Worm (Caenorhabditis elegans) whole organism, young adult: Measurements from ENCODE around the gene nspg-5.

Experiments
- B0019.2 ChIP-seq: fragments of 200-800 bp; sonication (Bioruptor generic); conservative IDR thresholded peaks from 2 replicates; pipeline ENCODE4 v1.3.6; 2022; ENCODE audit warnings: missing genetic modification reagents, missing genetic modification characterization, missing compliant biosample characterization
- B0261.1 ChIP-seq: sonication (generic microtip); optimal IDR thresholded peaks from 2 replicates; lab custom pipeline; 2016; ENCODE audit warnings: mild to moderate bottlenecking, missing genetic modification characterization, moderate library complexity, missing compliant biosample characterization
- B0336.3 ChIP-seq: fragments of 200-800 bp; sonication (Bioruptor generic); IDR thresholded peaks from 2 replicates; pipeline ENCODE4 v1.3.6; 2022; ENCODE audit warnings: missing genetic modification characterization, missing compliant biosample characterization
- F10E7.11 ChIP-seq: sonication (generic microtip); optimal IDR thresholded peaks from 2 replicates; lab custom pipeline; 2017; ENCODE audit warnings: mild to moderate bottlenecking, missing genetic modification characterization, moderate library complexity, missing compliant biosample characterization
- F33H1.4 ChIP-seq: fragments of 200-800 bp; sonication (Bioruptor generic); IDR thresholded peaks from 2 replicates; pipeline ENCODE4 v1.3.6; 2022; ENCODE audit warnings: missing genetic modification reagents, missing genetic modification characterization, missing compliant biosample characterization
- Y95B8A.8 ChIP-seq: fragments of 200-800 bp; sonication (Bioruptor generic); IDR thresholded peaks from 2 replicates; pipeline ENCODE4 v1.3.6; 2022; ENCODE audit warnings: missing genetic modification reagents, missing genetic modification characterization, missing compliant biosample characterization
- akir-1 ChIP-seq: fragments of 200-800 bp; sonication (Bioruptor generic); optimal IDR thresholded peaks from 2 replicates; lab custom pipeline; 2018; ENCODE audit warnings: mild to moderate bottlenecking, missing genetic modification characterization, moderate library complexity, missing compliant biosample characterization
- bed-1 ChIP-seq: fragments of 200-800 bp; sonication (Bioruptor generic); IDR thresholded peaks from 2 replicates; pipeline ENCODE4 v1.3.6; 2022; ENCODE audit warnings: missing genetic modification reagents, missing genetic modification characterization, missing compliant biosample characterization
- bed-2 ChIP-seq: fragments of 200-800 bp; sonication (Bioruptor generic); IDR thresholded peaks from 2 replicates; pipeline ENCODE4 v1.3.6; 2022; ENCODE audit warnings: missing genetic modification reagents, missing genetic modification characterization, missing compliant biosample characterization
- cebp-1 ChIP-seq, 2 experiments: fragments of 200-800 bp in 1 of 2; sonication (Bioruptor generic) in 1 of 2; sonication (generic microtip) in 1 of 2; IDR thresholded peaks in 1 of 2; optimal IDR thresholded peaks in 1 of 2; 2 replicates each; pipeline versions ENCODE4 v1.3.6 to Lab custom; 2017 to 2022; ENCODE audit warnings: missing compliant biosample characterization in 2 of 2, missing genetic modification characterization in 2 of 2, mild to moderate bottlenecking in 1 of 2, missing genetic modification reagents in 1 of 2, moderate library complexity in 1 of 2
- ceh-27 ChIP-seq: fragments of 200-800 bp; sonication (Bioruptor generic); optimal IDR thresholded peaks from 2 replicates; lab custom pipeline; 2018; ENCODE audit warnings: mild to moderate bottlenecking, missing genetic modification characterization, moderate library complexity, missing compliant biosample characterization
- dox-1 ChIP-seq: fragments of 200-800 bp; sonication (Bioruptor generic); IDR thresholded peaks from 2 replicates; pipeline ENCODE4 v1.3.6; 2022; ENCODE audit warnings: missing genetic modification reagents, missing genetic modification characterization, missing compliant biosample characterization
- egl-44 ChIP-seq: fragments of 200-800 bp; sonication (Bioruptor generic); IDR thresholded peaks from 2 replicates; pipeline ENCODE4 v1.3.6; 2022; ENCODE audit warnings: missing genetic modification reagents, missing genetic modification characterization, missing compliant biosample characterization
- ekl-4 ChIP-seq: fragments of 200-800 bp; sonication (Bioruptor generic); IDR thresholded peaks from 2 replicates; pipeline ENCODE4 v1.3.6; 2022; ENCODE audit warnings: missing genetic modification reagents, missing genetic modification characterization, missing compliant biosample characterization
- ets-4 ChIP-seq: fragments of 200-800 bp; sonication (Bioruptor generic); optimal IDR thresholded peaks from 2 replicates; lab custom pipeline; 2018; ENCODE audit warnings: mild to moderate bottlenecking, missing genetic modification characterization, missing compliant biosample characterization
- gei-17 ChIP-seq: fragments of 200-800 bp; sonication (Bioruptor generic); optimal IDR thresholded peaks from 2 replicates; lab custom pipeline; 2018; ENCODE audit warnings: mild to moderate bottlenecking, missing genetic modification characterization, missing compliant biosample characterization
- him-1 ChIP-seq: sonication (generic microtip); optimal IDR thresholded peaks from 2 replicates; lab custom pipeline; 2016; ENCODE audit warnings: missing genotype, missing genetic modification reagents, missing genetic modification characterization, missing compliant biosample characterization
- hlh-26 ChIP-seq: fragments of 200-800 bp; sonication (Bioruptor generic); conservative IDR thresholded peaks from 2 replicates; pipeline ENCODE4 v1.3.6; 2022; ENCODE audit warnings: missing genetic modification reagents, missing genetic modification characterization, missing compliant biosample characterization
- hmg-1.2 ChIP-seq: fragments of 200-800 bp; sonication (Bioruptor generic); IDR thresholded peaks from 2 replicates; pipeline ENCODE4 v1.3.6; 2022; ENCODE audit warnings: missing genetic modification reagents, missing genetic modification characterization, missing compliant biosample characterization
- hrde-1 ChIP-seq: sonication (generic microtip); optimal IDR thresholded peaks from 2 replicates; lab custom pipeline; 2016; ENCODE audit warnings: missing genetic modification characterization, mild to moderate bottlenecking, missing compliant biosample characterization, moderate library complexity, missing genotype, missing genetic modification reagents, borderline replicate concordance
- lin-26 ChIP-seq: fragments of 200-800 bp; sonication (Bioruptor generic); IDR thresholded peaks from 2 replicates; pipeline ENCODE4 v1.3.6; 2022; ENCODE audit warnings: missing genetic modification reagents, missing genetic modification characterization, missing compliant biosample characterization
- lin-35 ChIP-seq, 3 experiments: fragments of 150-350 bp in 2 of 3; sonication (generic microtip) in 1 of 3; optimal IDR thresholded peaks; 2 replicates each; lab custom pipeline; 2014 to 2018; ENCODE audit warnings: missing biosample characterization in 3 of 3, missing genetic modification characterization in 3 of 3, missing genetic modification reagents in 3 of 3
- lin-40 ChIP-seq: sonication (generic microtip); optimal IDR thresholded peaks from 2 replicates; lab custom pipeline; 2016; ENCODE audit warnings: missing genetic modification characterization, mild to moderate bottlenecking, missing compliant biosample characterization, missing genotype, missing genetic modification reagents
- lsl-1 ChIP-seq: fragments of 200-800 bp; sonication (Bioruptor generic); optimal IDR thresholded peaks from 2 replicates; lab custom pipeline; 2018; ENCODE audit warnings: mild to moderate bottlenecking, missing genetic modification characterization, moderate library complexity, missing compliant biosample characterization
- madf-3 ChIP-seq: fragments of 200-800 bp; sonication (Bioruptor generic); IDR thresholded peaks from 2 replicates; pipeline ENCODE4 v1.3.6; 2022; ENCODE audit warnings: missing genetic modification reagents, missing genetic modification characterization, missing compliant biosample characterization
- madf-8 ChIP-seq: fragments of 200-800 bp; sonication (Bioruptor generic); conservative IDR thresholded peaks from 2 replicates; pipeline ENCODE4 v1.3.6; 2022; ENCODE audit warnings: missing genetic modification reagents, missing genetic modification characterization, missing compliant biosample characterization
- nfya-1 ChIP-seq: sonication (generic microtip); optimal IDR thresholded peaks from 2 replicates; lab custom pipeline; 2017; ENCODE audit warnings: antibody characterized with exemption, missing compliant biosample characterization, missing genetic modification characterization, borderline replicate concordance; ENCODE audit not compliant: insufficient read depth
- nfya-2 ChIP-seq: fragments of 200-800 bp; sonication (Bioruptor generic); IDR thresholded peaks from 2 replicates; pipeline ENCODE4 v1.3.6; 2022; ENCODE audit warnings: missing genetic modification reagents, missing genetic modification characterization, missing compliant biosample characterization
- nhr-80 ChIP-seq: sonication (generic microtip); optimal IDR thresholded peaks from 2 replicates; lab custom pipeline; 2016; ENCODE audit warnings: missing genetic modification characterization, missing compliant biosample characterization
- rpc-1 ChIP-seq, 2 experiments: fragments of 150-350 bp in 1 of 2; sonication (generic microtip) in 1 of 2; optimal IDR thresholded peaks; 2 replicates each; lab custom pipeline; 2014 to 2018; ENCODE audit warnings: missing biosample characterization in 1 of 2, missing genetic modification characterization in 1 of 2, missing genetic modification reagents in 1 of 2, missing genotype in 1 of 2
- sdz-38 ChIP-seq: sonication (generic microtip); optimal IDR thresholded peaks from 2 replicates; lab custom pipeline; 2016; ENCODE audit warnings: missing genotype, missing genetic modification characterization, missing compliant biosample characterization
- snpc-1.1 ChIP-seq: sonication (generic microtip); optimal IDR thresholded peaks from 2 replicates; lab custom pipeline; 2017; ENCODE audit warnings: missing genetic modification characterization, mild to moderate bottlenecking, missing compliant biosample characterization, antibody characterized with exemption, moderate library complexity, missing genotype, missing genetic modification reagents; ENCODE audit not compliant: insufficient read depth
- snpc-3.4 ChIP-seq: sonication (generic microtip); optimal IDR thresholded peaks from 2 replicates; lab custom pipeline; 2017; ENCODE audit warnings: missing genetic modification characterization, mild to moderate bottlenecking, missing compliant biosample characterization, antibody characterized with exemption, moderate library complexity, missing genotype, missing genetic modification reagents
- somi-1 ChIP-seq: fragments of 200-800 bp; sonication (Bioruptor generic); optimal IDR thresholded peaks from 2 replicates; lab custom pipeline; 2018; ENCODE audit warnings: mild to moderate bottlenecking, missing genetic modification characterization, missing compliant biosample characterization
- ztf-22 ChIP-seq: fragments of 200-800 bp; sonication (Bioruptor generic); optimal IDR thresholded peaks from 2 replicates; lab custom pipeline; 2018; ENCODE audit warnings: mild to moderate bottlenecking, missing genetic modification characterization, moderate library complexity, missing compliant biosample characterization

Gene nspg-5

ce11 chrX:2996976-2997399 lies 15.2 kb downstream of the nspg-5 start (continued):
- TF ChIP-seq somi-1 (peak; percentile 98), nfya-2 (GFP tag; lab: Robert Waterston, UW) (no peak), nhr-80 (tag; lab: Kevin White, UChicago) (peak; percentile 90), lsl-1 (GFP tag; lab: Kevin White, UChicago) (no peak), Y95B8A.8 (0 out of 2 replicates have a peak, but pooled peaks have one; percentile 55), F33H1.4 (no peak), akir-1 (GFP tag; lab: Kevin White, UChicago) (peak; percentile 68), bed-2 (GFP tag; lab: Robert Waterston, UW) (0 out of 2 replicates have a peak, but pooled peaks have one; percentile 41), cebp-1 (GFP tag; IDR thresholded peaks at IDR 0.05; lab: Robert Waterston, UW) (peak; percentile 64; the same call in 1 of the 2 replicates), cebp-1 (tag; optimal IDR thresholded peaks at IDR 0.05; lab: Kevin White, UChicago) (peak; percentile 97), F10E7.11 (tag; lab: Kevin White, UChicago) (peak; percentile 90), snpc-3.4 (tag; lab: Kevin White, UChicago) (peak; percentile 65), lin-26 (peak; percentile 84), madf-8 (GFP tag; lab: Robert Waterston, UW) (no peak; the same call in 1 of the 2 replicates), hrde-1 (tag; lab: Kevin White, UChicago) (peak; percentile 39), madf-3 (GFP tag; lab: Robert Waterston, UW) (peak; percentile 73), ceh-27 (GFP tag; lab: Kevin White, UChicago) (peak; percentile 97), ztf-22 (GFP tag; lab: Kevin White, UChicago) (peak; percentile 75), gei-17 (GFP tag; lab: Kevin White, UChicago) (peak; percentile 97), ets-4 (peak; percentile 81), lin-40 (tag; lab: Kevin White, UChicago) (peak; percentile 100), ekl-4 (GFP tag; lab: Robert Waterston, UW) (peak; percentile 92), hmg-1.2 (peak; percentile 86), snpc-1.1 (peak; percentile 34), egl-44 (peak; percentile 93), B0019.2 (GFP tag; lab: Robert Waterston, UW) (no peak), sdz-38 (tag; lab: Kevin White, UChicago) (no peak), B0261.1 (tag; lab: Kevin White, UChicago) (peak; percentile 57), nfya-1 (tag; lab: Kevin White, UChicago) (no peak), dox-1 (GFP tag; lab: Robert Waterston, UW) (peak; percentile 98), rpc-1 (optimal IDR thresholded peaks at IDR 0.05; lab: Kevin White, UChicago) (peak; percentile 35), rpc-1 (tag; optimal IDR thresholded peaks at IDR 0.05; lab: Kevin White, UChicago) (no peak), B0336.3 (GFP tag; lab: Robert Waterston, UW) (peak; percentile 99), him-1 (tag; lab: Kevin White, UChicago) (peak; percentile 10), hlh-26 (GFP tag; lab: Robert Waterston, UW) (no peak), lin-35 (GFP tag; optimal IDR thresholded peaks at IDR 0.05; lab: Kevin White, UChicago) (peak in 2 of 3 experiments; percentile 89 to 98)

DNA sequence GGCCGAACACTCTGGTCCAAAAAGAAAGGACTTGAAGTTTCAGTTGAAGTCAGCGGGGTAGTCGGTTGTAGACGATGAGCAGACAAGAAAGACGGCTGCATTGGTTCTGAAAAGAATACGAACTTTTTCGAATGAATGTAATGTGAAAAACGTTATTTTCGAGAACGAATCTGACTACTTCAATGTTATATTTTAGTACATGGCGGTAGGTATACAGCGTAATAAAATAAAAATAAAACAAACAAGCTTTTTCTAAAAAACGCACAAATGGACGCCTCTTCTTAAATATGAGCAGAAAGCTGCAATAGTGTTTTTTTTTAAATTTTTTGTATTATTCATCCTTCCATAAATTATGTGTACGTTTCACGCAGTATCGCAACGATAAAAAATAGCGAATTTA lies 17.8 kb downstream of the nspg-5 start, which contains the start of gene Y41G9A.17:
Gene Y41G9A.17, minus strand, starts transcription at position 101 of the 400 bp plus-strand sequence.
- no peak for TF ChIP-seq hlh-26 (GFP tag; lab: Robert Waterston, UW)
- TF ChIP-seq akir-1 (GFP tag; lab: Kevin White, UChicago), result no peak
- TF ChIP-seq bed-1 (GFP tag; lab: Robert Waterston, UW), result no peak
